Fruit fly (Drosophila melanogaster): ENCODE results near the gene Rpn5.

Rpn5 gene

dm6 chr3R:5758624-5759209 lies 30.6 kb upstream of the Rpn5 start, which contains the start of gene Sec8 (continued):
- TF ChIP-seq Dfd (GFP tag; optimal IDR thresholded peaks at IDR 0.05) (no peak), gem (tag; optimal IDR thresholded peaks at IDR 0.05) (no peak), Camta (GFP tag; optimal IDR thresholded peaks at IDR 0.05) (no peak), Six4 (GFP tag; optimal IDR thresholded peaks at IDR 0.05) (no peak), CG4854 (GFP tag; optimal IDR thresholded peaks at IDR 0.05) (no peak), CG12219 (GFP tag; optimal IDR thresholded peaks at IDR 0.05) (no peak), sisA (GFP tag; IDR thresholded peaks at IDR 0.05) (no peak), Ets65A (GFP tag) (peak; percentile 94), dmrt99B (tag; optimal IDR thresholded peaks at IDR 0.05) (no peak), Lim3 (GFP tag; IDR thresholded peaks at IDR 0.05) (no peak), Mad (GFP tag; optimal IDR thresholded peaks at IDR 0.05) (no peak), sna (GFP tag; IDR thresholded peaks at IDR 0.05; ENCODE audit: partially characterized antibody) (peak; percentile 80), Tbp (GFP tag; optimal IDR thresholded peaks at IDR 0.05) (no peak), B-H1 (GFP tag; IDR thresholded peaks at IDR 0.05) (no peak), CG12104 (GFP tag; optimal IDR thresholded peaks at IDR 0.05) (no peak), CG9932 (GFP tag; IDR thresholded peaks at IDR 0.05) (peak; percentile 74), CTCF (GFP tag; optimal IDR thresholded peaks at IDR 0.05) (no peak), odd (GFP tag; optimal IDR thresholded peaks at IDR 0.05) (no peak), vnd (GFP tag; IDR thresholded peaks at IDR 0.05; ENCODE audit: partially characterized antibody) (peak; percentile 73), Dbx (GFP tag; IDR thresholded peaks at IDR 0.05) (no peak), MBD-R2 (GFP tag; IDR thresholded peaks at IDR 0.05) (peak; percentile 77), E2f1 (GFP tag; IDR thresholded peaks at IDR 0.05) (no peak), pita (GFP tag; optimal IDR thresholded peaks at IDR 0.05) (no peak), jumu (GFP tag; optimal IDR thresholded peaks at IDR 0.05) (peak; percentile 63), Dip3 (GFP tag; optimal IDR thresholded peaks at IDR 0.05) (no peak), CG1233 (GFP tag; optimal IDR thresholded peaks at IDR 0.05) (peak; percentile 4), pzg (GFP tag; optimal IDR thresholded peaks at IDR 0.05) (peak; percentile 91), ATbp (GFP tag; optimal IDR thresholded peaks at IDR 0.05) (no peak), CG6689 (GFP tag; IDR thresholded peaks at IDR 0.05) (no peak), zfh2 (GFP tag; optimal IDR thresholded peaks at IDR 0.05) (peak; percentile 68), CG7556 (GFP tag; optimal IDR thresholded peaks at IDR 0.05) (no peak), chn (GFP tag; optimal IDR thresholded peaks at IDR 0.05) (peak; percentile 22), wdn (GFP tag; IDR thresholded peaks at IDR 0.05) (no peak), Dref (GFP tag; IDR thresholded peaks at IDR 0.05) (peak; percentile 51), NFAT (GFP tag; IDR thresholded peaks at IDR 0.05) (no peak; the same call in 1 of the 2 replicates), Xrp1 (GFP tag; IDR thresholded peaks at IDR 0.05) (no peak), tap (tag; optimal IDR thresholded peaks at IDR 0.05) (no peak), sob (GFP tag; IDR thresholded peaks at IDR 0.05) (no peak; the same call in 1 of the 2 replicates), CG17568 (GFP tag; optimal IDR thresholded peaks at IDR 0.05) (no peak), D19B (GFP tag; optimal IDR thresholded peaks at IDR 0.05) (no peak), ssp (GFP tag; IDR thresholded peaks at IDR 0.05) (no peak), repo (GFP tag; optimal IDR thresholded peaks at IDR 0.05) (peak; percentile 41), fd102C (GFP tag; optimal IDR thresholded peaks at IDR 0.05) (no peak), Oli (tag; optimal IDR thresholded peaks at IDR 0.05) (no peak), CG3847 (GFP tag; IDR thresholded peaks at IDR 0.05) (peak; percentile 50; the same call in 1 of the 2 replicates), fu2 (GFP tag; optimal IDR thresholded peaks at IDR 0.05) (peak; percentile 38), CG7928 (GFP tag; optimal IDR thresholded peaks at IDR 0.05) (no peak), CG32772 (GFP tag; IDR thresholded peaks at IDR 0.05) (no peak), CG11247 (GFP tag; IDR thresholded peaks at IDR 0.05) (0 out of 2 replicates have a peak, but pooled peaks have one; percentile 17), scrt (GFP tag; optimal IDR thresholded peaks at IDR 0.05) (no peak), sens-2 (GFP tag; IDR thresholded peaks at IDR 0.05) (no peak), CG10321 (GFP tag; IDR thresholded peaks at IDR 0.05) (no peak), HLHmδ (GFP tag; optimal IDR thresholded peaks at IDR 0.05) (no peak)

Measured in whole organism, embryonic.